Worm (Caenorhabditis elegans) whole organism, young adult: Measurements from ENCODE around the gene M01F1.9.

Experiments
- B0261.1 ChIP-seq: sonication (generic microtip); optimal IDR thresholded peaks from 2 replicates; lab custom pipeline; 2016; ENCODE audit warnings: mild to moderate bottlenecking, missing genetic modification characterization, moderate library complexity, missing compliant biosample characterization
- F23B12.7 ChIP-seq: sonication (generic microtip); optimal IDR thresholded peaks from 2 replicates; lab custom pipeline; 2017; ENCODE audit warnings: missing genetic modification characterization, mild to moderate bottlenecking, missing compliant biosample characterization, antibody characterized with exemption, moderate library complexity; ENCODE audit not compliant: insufficient read depth
- ama-1 ChIP-seq, 3 experiments: fragments of 150-350 bp in 1 of 3; sonication (generic microtip) in 2 of 3; optimal IDR thresholded peaks; 2 replicates each; lab custom pipeline; 2014 to 2018; ENCODE audit warnings: missing biosample characterization in 2 of 3, missing genetic modification characterization in 2 of 3, missing genetic modification reagents in 2 of 3
- ccch-3 ChIP-seq: fragments of 200-800 bp; sonication (Bioruptor generic); optimal IDR thresholded peaks from 2 replicates; lab custom pipeline; 2018; ENCODE audit warnings: mild to moderate bottlenecking, missing genetic modification characterization, missing compliant biosample characterization
- mes-4 ChIP-seq: sonication (generic microtip); optimal IDR thresholded peaks from 2 replicates; lab custom pipeline; 2016; ENCODE audit warnings: missing genotype, missing genetic modification characterization, missing compliant biosample characterization
- mxl-1 ChIP-seq: sonication (generic microtip); optimal IDR thresholded peaks from 2 replicates; lab custom pipeline; 2016; ENCODE audit warnings: missing genetic modification characterization, missing compliant biosample characterization
- nhr-90 ChIP-seq: sonication (generic microtip); optimal IDR thresholded peaks from 2 replicates; lab custom pipeline; 2016; ENCODE audit warnings: missing genotype, mild to moderate bottlenecking, missing genetic modification characterization, missing compliant biosample characterization
- unc-62 ChIP-seq: fragments of 150-350 bp; optimal IDR thresholded peaks from 2 replicates; lab custom pipeline; 2014; ENCODE audit warnings: missing biosample characterization, missing genetic modification reagents, missing genetic modification characterization
- xnd-1 ChIP-seq: sonication (generic microtip); optimal IDR thresholded peaks from 2 replicates; lab custom pipeline; 2016; ENCODE audit warnings: missing genotype, missing genetic modification reagents, missing genetic modification characterization, missing compliant biosample characterization

DNA sequence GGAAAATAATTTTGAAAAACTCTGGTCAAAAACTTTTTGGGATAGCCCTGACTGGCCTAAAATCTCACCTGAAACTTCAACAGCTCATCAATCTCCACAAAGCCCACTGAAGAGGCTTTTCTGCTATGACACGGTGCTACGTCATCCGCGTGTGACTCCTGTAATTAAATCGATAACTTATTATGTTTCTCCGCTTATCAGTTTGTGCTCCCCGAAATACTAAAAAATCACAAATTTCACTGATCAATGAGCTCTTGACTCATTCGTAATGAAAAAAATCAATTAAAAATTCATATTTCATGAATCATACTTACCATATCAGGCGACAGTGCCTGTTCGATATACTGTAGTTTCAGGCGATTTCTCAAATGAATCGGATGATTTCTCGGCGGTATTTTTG lies 23.8 kb downstream of the M01F1.9 start:
- TF ChIP-seq ama-1 (optimal IDR thresholded peaks at IDR 0.05; lab: Kevin White, UChicago) (no peak), ama-1 (GFP tag; optimal IDR thresholded peaks at IDR 0.05; lab: Kevin White, UChicago) (no peak), mes-4 (tag; lab: Kevin White, UChicago) (no peak), mxl-1 (tag; lab: Kevin White, UChicago) (no peak), F23B12.7 (tag; lab: Kevin White, UChicago) (no peak), xnd-1 (tag; lab: Kevin White, UChicago) (no peak), unc-62 (GFP tag; lab: Kevin White, UChicago) (no peak), nhr-90 (tag; lab: Kevin White, UChicago) (no peak), B0261.1 (tag; lab: Kevin White, UChicago) (no peak), ccch-3 (GFP tag; lab: Kevin White, UChicago) (no peak)
